Fruit fly (Drosophila melanogaster) ovary, adult (tissue): ENCODE measurements around the gene Faf2.

ENCODE experiments used
- CG17801 ChIP-seq: fragments of 200-800 bp; optimal IDR thresholded peaks from 2 replicates; lab custom pipeline; 2019; ENCODE audit warnings: missing biosample characterization, mild to moderate bottlenecking, missing genetic modification characterization, moderate library complexity; ENCODE audit not compliant: partially characterized antibody

Gene Faf2

dm6 chr2L:18681903-18682302 is 26.6 kb downstream of the Faf2 start, which contains the start of gene tos:
Gene tos (minus strand): TSS chr2L:18682075.
- no peak for TF ChIP-seq CG17801 (GFP tag; lab: Kevin White, UChicago)

DNA sequence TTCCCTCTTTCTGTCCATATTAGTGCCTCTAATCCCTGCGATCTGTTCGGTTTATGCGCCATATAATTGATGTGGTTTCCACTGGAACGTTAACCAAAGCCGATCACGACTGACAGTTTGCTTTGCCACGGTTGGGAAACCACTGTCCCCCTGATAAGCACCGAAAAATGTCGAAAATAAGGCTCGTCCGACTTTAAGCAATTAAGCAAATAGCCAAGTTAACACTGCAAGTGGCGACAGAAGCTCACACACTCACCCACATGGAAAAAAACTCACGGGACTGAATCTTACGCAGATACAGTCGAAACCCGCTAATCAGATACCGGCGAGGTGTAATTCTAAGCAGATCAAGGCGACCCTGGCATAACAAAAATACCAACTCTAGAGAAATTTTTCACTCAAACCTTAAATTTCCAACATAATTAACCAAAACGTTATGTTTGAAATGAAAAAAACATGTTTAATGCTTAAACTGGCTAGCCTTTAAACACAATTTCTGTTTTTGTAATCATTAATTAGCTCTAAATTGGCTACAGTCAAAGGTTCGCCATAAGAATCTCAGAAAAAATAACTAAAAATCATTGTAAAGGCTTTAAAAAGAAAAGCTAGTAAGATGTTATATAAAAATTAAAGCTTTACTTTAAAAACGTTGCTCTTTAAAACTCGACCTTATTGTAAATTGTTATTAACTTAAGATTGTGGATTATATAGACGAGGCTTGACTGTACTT is 30.4 kb downstream of the Faf2 start:
- no peak for TF ChIP-seq CG17801 (GFP tag; lab: Kevin White, UChicago)

DNA sequence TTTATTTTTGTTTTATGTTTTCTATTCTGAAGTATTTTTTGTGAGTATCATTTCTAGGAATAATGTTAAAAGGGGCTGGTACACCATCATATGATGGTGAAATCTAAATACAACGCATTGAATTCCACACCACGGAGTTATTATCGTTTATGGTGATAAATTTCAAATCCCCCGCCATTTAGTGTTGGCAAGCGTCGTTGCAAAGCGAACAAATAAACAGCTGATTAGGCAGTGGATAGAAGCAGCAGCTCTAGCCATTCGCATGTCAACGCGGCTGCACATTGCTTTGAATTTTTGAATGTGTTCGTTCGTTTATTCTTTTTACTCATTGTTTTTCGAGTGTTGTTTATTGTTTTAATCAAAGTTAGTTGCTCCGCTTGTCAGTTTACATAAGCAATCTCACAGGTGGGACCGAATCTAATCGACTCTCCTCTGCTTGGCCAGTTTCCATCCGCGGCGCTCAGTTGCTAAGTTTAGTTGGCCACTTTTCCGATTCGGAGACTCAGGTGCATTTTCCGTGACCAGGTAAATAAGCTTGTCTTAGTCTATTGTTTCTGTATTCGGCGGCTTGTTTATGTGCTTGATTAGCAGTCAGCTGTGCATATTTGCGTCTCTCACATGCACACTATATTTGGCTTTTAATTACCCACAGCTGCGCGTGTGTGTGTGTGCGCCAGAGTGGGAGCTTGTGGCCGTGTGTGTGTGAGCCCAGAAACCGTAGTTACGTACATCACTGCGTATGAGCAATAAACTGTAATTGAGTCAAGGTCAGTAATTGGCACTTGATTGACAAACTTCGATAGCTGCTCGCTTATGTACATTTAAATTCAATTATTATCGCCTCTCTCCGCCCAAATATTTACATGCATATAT is 31.3 kb downstream of the Faf2 start, which contains the start of the genes Mst36Fa and CG31751:
TSS of gene Mst36Fa (minus strand) at position 51 of the 873 bp plus-strand sequence.
TSS of gene CG31751 (plus strand) at position 274 of the 873 bp plus-strand sequence.
- TF ChIP-seq CG17801 (GFP tag; lab: Kevin White, UChicago), result peak; percentile 4

dm6 chr2L:18674994-18675393 is 33.5 kb downstream of the Faf2 start, which contains the start of gene Mst36Fb:
Gene Mst36Fb (minus strand): TSS chr2L:18675094.
- no peak for TF ChIP-seq CG17801 (GFP tag; lab: Kevin White, UChicago)

dm6 chr2L:18673185-18673584 is 35.3 kb downstream of the Faf2 start, which contains the start of gene CG43339:
Gene CG43339 (minus strand): TSS chr2L:18673285.
- no peak for TF ChIP-seq CG17801 (GFP tag; lab: Kevin White, UChicago)

dm6 chr2L:18671146-18671545 is 37.3 kb downstream of the Faf2 start, which contains the start of gene CG43338:
Gene CG43338 (minus strand): TSS chr2L:18671246.
- no peak for TF ChIP-seq CG17801 (GFP tag; lab: Kevin White, UChicago)

- no peak for TF ChIP-seq CG17801 (GFP tag; lab: Kevin White, UChicago)
These were observed 42.4 kb downstream of the Faf2 start for dm6 chr2L:18665952-18666606.

DNA sequence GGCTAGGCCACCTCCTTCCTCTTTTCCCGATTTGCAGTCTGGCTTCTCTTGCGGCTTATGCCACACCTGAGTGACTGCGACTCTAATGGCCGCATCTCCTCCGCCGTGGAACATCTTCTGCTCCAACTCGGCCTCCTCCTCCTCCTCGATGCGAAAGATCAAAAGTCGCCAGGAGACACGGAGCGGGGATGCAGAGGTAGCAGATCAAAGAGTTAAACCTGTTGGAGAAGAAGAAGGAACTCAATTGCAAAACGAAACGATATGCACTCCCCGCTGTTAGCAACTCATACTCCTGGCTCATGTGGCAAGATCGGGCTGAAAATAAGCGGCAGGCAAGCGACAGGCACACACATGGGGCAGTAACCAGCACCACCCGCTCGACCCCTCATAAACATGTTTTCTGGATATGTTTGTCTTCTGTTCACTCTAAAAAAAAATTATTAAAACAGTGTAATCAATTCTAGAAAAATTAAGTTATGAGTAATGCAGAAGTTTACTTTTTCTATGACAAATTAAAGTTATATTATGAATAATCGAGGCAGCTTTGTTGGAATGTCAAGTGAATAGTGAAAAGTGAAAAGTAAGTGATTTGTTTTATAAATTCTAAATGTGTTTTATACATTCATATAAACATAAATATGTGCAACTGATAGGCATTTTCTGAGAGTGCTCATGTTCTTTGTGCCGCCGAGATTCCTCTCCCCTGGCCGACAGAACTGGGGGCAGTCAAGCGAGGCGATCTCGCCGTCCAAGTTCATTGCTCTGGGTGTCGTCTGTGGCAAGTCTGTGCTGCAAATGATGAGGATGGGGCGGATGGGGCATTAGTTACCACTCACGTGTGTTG is 43.6 kb downstream of the Faf2 start:
- TF ChIP-seq CG17801 (GFP tag; lab: Kevin White, UChicago), result no peak

DNA sequence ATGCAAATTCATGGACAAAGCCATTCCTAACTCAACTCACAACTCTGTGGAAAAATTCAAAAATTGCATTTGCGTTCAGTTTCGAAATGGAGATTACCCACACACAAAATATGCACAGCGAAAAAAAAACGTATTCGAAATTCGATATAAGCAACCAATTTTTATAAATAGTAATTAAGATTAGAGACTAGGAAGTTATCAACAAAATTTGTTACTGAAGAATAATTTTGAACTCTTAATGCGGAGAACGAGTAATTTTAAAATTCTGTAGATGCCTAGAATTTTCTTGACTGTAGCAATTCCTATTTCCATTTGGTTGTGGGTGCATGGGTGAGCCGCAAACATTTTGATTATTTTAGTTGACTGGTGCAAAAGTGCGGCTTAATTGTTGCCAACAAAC is 45.1 kb downstream of the Faf2 start:
- TF ChIP-seq CG17801 (GFP tag; lab: Kevin White, UChicago), result no peak

dm6 chr2L:18658108-18658507 is 50.4 kb downstream of the Faf2 start:
- no peak for TF ChIP-seq CG17801 (GFP tag; lab: Kevin White, UChicago)

- TF ChIP-seq CG17801 (GFP tag; lab: Kevin White, UChicago), result no peak
These were observed 51.7 kb downstream of the Faf2 start for dm6 chr2L:18656691-18657237.
